Worm (Caenorhabditis elegans): Measurements from ENCODE around the gene set-4.

Gene set-4

DNA sequence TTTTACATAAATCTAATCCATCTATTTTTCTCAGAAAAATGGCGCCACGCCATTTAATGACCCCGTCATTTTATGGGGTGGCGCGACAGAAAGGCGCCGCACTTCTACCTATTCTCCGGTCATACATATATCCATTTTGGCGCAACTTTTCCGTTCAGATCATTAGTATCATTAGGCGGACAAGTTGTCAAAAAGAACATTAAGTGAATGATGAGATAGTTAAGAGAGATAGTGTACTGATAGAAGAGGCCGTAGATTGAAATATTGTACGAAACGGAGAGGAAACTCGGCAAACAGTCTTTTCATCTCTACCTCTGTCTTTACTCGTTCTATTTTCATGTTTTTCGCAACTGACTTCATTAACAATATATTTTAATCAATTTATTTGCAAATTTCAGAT lies 7.1 kb downstream of the set-4 start, which contains the start of gene sma-6:
Gene sma-6, plus strand, starts transcription at position 399 of the 400 bp plus-strand sequence.
- TF ChIP-seq tlp-1 (tag; optimal IDR thresholded peaks at IDR 0.05): no peak
- TF ChIP-seq F16B12.6 (tag; optimal IDR thresholded peaks at IDR 0.05): no peak
- no peak for TF ChIP-seq nhr-71 (tag; optimal IDR thresholded peaks at IDR 0.05)
- TF ChIP-seq jun-1 (tag; optimal IDR thresholded peaks at IDR 0.05): no peak
- no peak for TF ChIP-seq ceh-88 (GFP tag; IDR thresholded peaks at IDR 0.05)
- TF ChIP-seq pqm-1 (tag; optimal IDR thresholded peaks at IDR 0.05): no peak
- TF ChIP-seq hlh-4 (tag; optimal IDR thresholded peaks at IDR 0.05): no peak
- TF ChIP-seq nhr-85 (tag): no peak
- TF ChIP-seq fkh-10 (GFP tag; optimal IDR thresholded peaks at IDR 0.05): no peak
- no peak for TF ChIP-seq mep-1 (tag; optimal IDR thresholded peaks at IDR 0.05)
- no peak for TF ChIP-seq nhr-20 (tag; optimal IDR thresholded peaks at IDR 0.05)
- TF ChIP-seq ets-5 (GFP tag; IDR thresholded peaks at IDR 0.05): no peak
- no peak for TF ChIP-seq vab-15 (tag; optimal IDR thresholded peaks at IDR 0.05)
- peak in 1 of 2 experiments; percentile 23 for TF ChIP-seq lsy-2 (tag; optimal IDR thresholded peaks at IDR 0.05)
- TF ChIP-seq dsc-1 (tag; optimal IDR thresholded peaks at IDR 0.05): no peak
- TF ChIP-seq snpc-4 (tag; optimal IDR thresholded peaks at IDR 0.05): no peak
- TF ChIP-seq fos-1 (tag; optimal IDR thresholded peaks at IDR 0.05): no peak
- no peak for TF ChIP-seq alr-1 (tag; optimal IDR thresholded peaks at IDR 0.05; ENCODE audit: borderline replicate concordance)
- TF ChIP-seq zip-4 (GFP tag; optimal IDR thresholded peaks at IDR 0.05): no peak
- TF ChIP-seq swsn-7 (tag; optimal IDR thresholded peaks at IDR 0.05): no peak
- TF ChIP-seq lin-35 (GFP tag; optimal IDR thresholded peaks at IDR 0.05): peak in 1 of 2 experiments; percentile 37
- TF ChIP-seq unc-62 (GFP tag; optimal IDR thresholded peaks at IDR 0.05): no peak
- no peak for TF ChIP-seq nhr-76 (tag; optimal IDR thresholded peaks at IDR 0.05)
- TF ChIP-seq elt-3 (tag; optimal IDR thresholded peaks at IDR 0.05): peak in 1 of 6 experiments; percentile 63
- no peak for TF ChIP-seq unc-86 (tag; optimal IDR thresholded peaks at IDR 0.05)
- peak; percentile 46 for TF ChIP-seq lin-14 (GFP tag; optimal IDR thresholded peaks at IDR 0.05)
- no peak for TF ChIP-seq nhr-90 (tag; optimal IDR thresholded peaks at IDR 0.05; ENCODE audit: poor library complexity)
- no peak for TF ChIP-seq C34B4.2 (tag; optimal IDR thresholded peaks at IDR 0.05)
- TF ChIP-seq egl-27 (tag; optimal IDR thresholded peaks at IDR 0.05): no peak
- TF ChIP-seq xbp-1 (tag; optimal IDR thresholded peaks at IDR 0.05): no peak
- TF ChIP-seq unc-130 (tag; optimal IDR thresholded peaks at IDR 0.05): no peak
- no peak for TF ChIP-seq mef-2 (tag; optimal IDR thresholded peaks at IDR 0.05)
- no peak for TF ChIP-seq grh-1 (GFP tag; IDR thresholded peaks at IDR 0.05)
- TF ChIP-seq ceh-63 (GFP tag; optimal IDR thresholded peaks at IDR 0.05): no peak
- no peak for TF ChIP-seq C16A3.4 (tag; optimal IDR thresholded peaks at IDR 0.05)
- TF ChIP-seq dpl-1 (GFP tag; optimal IDR thresholded peaks at IDR 0.05): peak in 1 of 3 experiments; percentile 7
- peak; percentile 10 for TF ChIP-seq snu-23 (GFP tag; optimal IDR thresholded peaks at IDR 0.05)
- TF ChIP-seq mdl-1 (tag; optimal IDR thresholded peaks at IDR 0.05): no peak
- no peak for TF ChIP-seq hlh-17 (GFP tag; optimal IDR thresholded peaks at IDR 0.05; ENCODE audit: borderline replicate concordance)
- TF ChIP-seq elt-2 (tag; optimal IDR thresholded peaks at IDR 0.05): no peak
- TF ChIP-seq efl-1 (optimal IDR thresholded peaks at IDR 0.05): no peak
- peak in 1 of 2 experiments; percentile 94 for TF ChIP-seq efl-1 (GFP tag; optimal IDR thresholded peaks at IDR 0.05 in 1 of 2)
- TF ChIP-seq sox-4 (tag; optimal IDR thresholded peaks at IDR 0.05): no peak
- no peak for TF ChIP-seq nhr-19 (GFP tag; conservative IDR thresholded peaks at IDR 0.05)
- no peak for TF ChIP-seq ces-1 (GFP tag; optimal IDR thresholded peaks at IDR 0.05)
- TF ChIP-seq pax-3 (tag; optimal IDR thresholded peaks at IDR 0.05): no peak
- no peak for TF ChIP-seq lin-15B (tag; optimal IDR thresholded peaks at IDR 0.05)
- TF ChIP-seq lin-13 (GFP tag; optimal IDR thresholded peaks at IDR 0.05): no peak
- no peak for TF ChIP-seq aha-1 (tag; optimal IDR thresholded peaks at IDR 0.05)
- no peak for TF ChIP-seq tbx-2 (tag; optimal IDR thresholded peaks at IDR 0.05)
- no peak for TF ChIP-seq sup-37 (GFP tag; optimal IDR thresholded peaks at IDR 0.05)
- peak; percentile 68 for TF ChIP-seq blmp-1 (tag; optimal IDR thresholded peaks at IDR 0.05)
- TF ChIP-seq zag-1 (tag; optimal IDR thresholded peaks at IDR 0.05): no peak
- no peak for TF ChIP-seq nhr-12 (tag; optimal IDR thresholded peaks at IDR 0.05)
